Worm (Caenorhabditis elegans) whole organism, L1 larva: ENCODE data around the gene old-2.
A peak's percentile ranks its signal among the peaks of the same experiment; 100 is the strongest.

Source experiments
- C04F5.9 ChIP-seq: sonication (generic microtip); optimal IDR thresholded peaks from 2 replicates; lab custom pipeline; 2016; ENCODE audit warnings: missing genetic modification characterization, missing compliant biosample characterization
- C34B4.2 ChIP-seq: sonication (generic microtip); optimal IDR thresholded peaks from 2 replicates; lab custom pipeline; 2017; ENCODE audit warnings: mild to moderate bottlenecking, missing genetic modification characterization, missing compliant biosample characterization
- aha-1 ChIP-seq: fragments of 150-350 bp; optimal IDR thresholded peaks from 2 replicates; lab custom pipeline; 2014; ENCODE audit warnings: missing biosample characterization, missing genetic modification characterization
- ama-1 ChIP-seq: fragments of 150-350 bp; optimal IDR thresholded peaks from 2 replicates; lab custom pipeline; 2014
- ceh-63 ChIP-seq: fragments of 200-800 bp; sonication (Bioruptor generic); optimal IDR thresholded peaks from 2 replicates; lab custom pipeline; 2018; ENCODE audit warnings: mild to moderate bottlenecking, missing genetic modification characterization, missing compliant biosample characterization
- ceh-90 ChIP-seq: sonication (generic microtip); optimal IDR thresholded peaks from 2 replicates; lab custom pipeline; 2016; ENCODE audit warnings: missing genetic modification characterization, missing compliant biosample characterization
- ces-1 ChIP-seq: fragments of 150-350 bp; optimal IDR thresholded peaks from 2 replicates; lab custom pipeline; 2014; ENCODE audit warnings: missing biosample characterization, missing genetic modification reagents, missing genetic modification characterization
- dpl-1 ChIP-seq, 3 experiments: fragments of 150-350 bp in 2 of 3; sonication (generic microtip) in 1 of 3; optimal IDR thresholded peaks; 2 replicates each; lab custom pipeline; 2014 to 2017; ENCODE audit warnings: missing biosample characterization in 3 of 3, missing genetic modification characterization in 3 of 3, missing genetic modification reagents in 3 of 3
- efl-1 ChIP-seq, 4 experiments: fragments of 150-350 bp; optimal IDR thresholded peaks in 3 of 4; peaks in 1 of 4; 1 replicate in 1 of 4; 2 replicates in 3 of 4; lab custom pipeline; 2014; ENCODE audit warnings: missing biosample characterization in 2 of 4, missing genetic modification characterization in 2 of 4, missing genetic modification reagents in 2 of 4
- elt-3 ChIP-seq, 6 experiments: fragments of 150-350 bp in 1 of 6; sonication (generic microtip); optimal IDR thresholded peaks; 2 replicates each; lab custom pipeline; 2017 to 2018; ENCODE audit warnings: missing biosample characterization in 6 of 6, missing genetic modification characterization in 6 of 6, inconsistent platforms in 1 of 6
- ets-5 ChIP-seq: fragments of 200-800 bp; sonication (Bioruptor generic); IDR thresholded peaks from 2 replicates; pipeline ENCODE4 v1.3.6; 2022; ENCODE audit warnings: missing genetic modification characterization, missing compliant biosample characterization
- fkh-10 ChIP-seq: sonication (generic microtip); optimal IDR thresholded peaks from 2 replicates; lab custom pipeline; 2017; ENCODE audit warnings: missing biosample characterization, missing genetic modification reagents, missing genetic modification characterization
- fkh-8 ChIP-seq: sonication (generic microtip); optimal IDR thresholded peaks from 2 replicates; lab custom pipeline; 2016; ENCODE audit warnings: mild to moderate bottlenecking, missing genetic modification characterization, missing compliant biosample characterization
- fos-1 ChIP-seq: fragments of 150-350 bp; optimal IDR thresholded peaks from 2 replicates; lab custom pipeline; 2014; ENCODE audit warnings: missing biosample characterization, missing genetic modification characterization
- grh-1 ChIP-seq: fragments of 200-800 bp; sonication (Bioruptor generic); IDR thresholded peaks from 2 replicates; pipeline ENCODE4 v1.3.6; 2022; ENCODE audit warnings: missing genetic modification reagents, missing genetic modification characterization, missing compliant biosample characterization
- hlh-4 ChIP-seq: sonication (generic microtip); optimal IDR thresholded peaks from 2 replicates; lab custom pipeline; 2016; ENCODE audit warnings: mild to moderate bottlenecking, missing genetic modification characterization, missing compliant biosample characterization
- irx-1 ChIP-seq: sonication (generic microtip); optimal IDR thresholded peaks from 2 replicates; lab custom pipeline; 2016; ENCODE audit warnings: missing genetic modification characterization, missing compliant biosample characterization
- lin-14 ChIP-seq: fragments of 200-800 bp; sonication (Bioruptor generic); optimal IDR thresholded peaks from 2 replicates; lab custom pipeline; 2018; ENCODE audit warnings: mild to moderate bottlenecking, missing genetic modification characterization, moderate library complexity, missing compliant biosample characterization
- mef-2 ChIP-seq: fragments of 150-350 bp; optimal IDR thresholded peaks from 2 replicates; lab custom pipeline; 2014; ENCODE audit warnings: missing biosample characterization, missing genetic modification characterization
- mep-1 ChIP-seq: fragments of 150-350 bp; optimal IDR thresholded peaks from 2 replicates; lab custom pipeline; 2014; ENCODE audit warnings: missing biosample characterization, missing genetic modification characterization
- nhr-20 ChIP-seq: sonication (generic microtip); optimal IDR thresholded peaks from 2 replicates; lab custom pipeline; 2016; ENCODE audit warnings: mild to moderate bottlenecking, missing genetic modification characterization, missing compliant biosample characterization
- nhr-47 ChIP-seq: sonication (generic microtip); optimal IDR thresholded peaks from 2 replicates; lab custom pipeline; 2016; ENCODE audit warnings: mild to moderate bottlenecking, missing genetic modification characterization, moderate library complexity, missing compliant biosample characterization
- nhr-71 ChIP-seq: sonication (generic microtip); optimal IDR thresholded peaks from 2 replicates; lab custom pipeline; 2016; ENCODE audit warnings: mild to moderate bottlenecking, missing genetic modification characterization, moderate library complexity, missing compliant biosample characterization
- nhr-84 ChIP-seq: sonication (generic microtip); optimal IDR thresholded peaks from 2 replicates; lab custom pipeline; 2017; ENCODE audit warnings: missing biosample characterization, missing genetic modification characterization
- nhr-85 ChIP-seq: sonication (generic microtip); peaks from one replicate; lab custom pipeline; 2016; ENCODE audit warnings: missing genetic modification characterization, inconsistent platforms, missing compliant biosample characterization
- pag-3 ChIP-seq: sonication (generic microtip); optimal IDR thresholded peaks from 2 replicates; lab custom pipeline; 2017; ENCODE audit warnings: missing genetic modification characterization, mild to moderate bottlenecking, missing compliant biosample characterization, antibody characterized with exemption, borderline replicate concordance; ENCODE audit not compliant: insufficient read depth
- pax-3 ChIP-seq: fragments of 200-800 bp; sonication (Bioruptor generic); optimal IDR thresholded peaks from 2 replicates; lab custom pipeline; 2018; ENCODE audit warnings: mild to moderate bottlenecking, missing genetic modification characterization, moderate library complexity, missing compliant biosample characterization
- pqm-1 ChIP-seq: sonication (generic microtip); optimal IDR thresholded peaks from 3 replicates; lab custom pipeline; 2017; ENCODE audit warnings: missing biosample characterization, missing genetic modification characterization
- rnt-1 ChIP-seq: sonication (generic microtip); optimal IDR thresholded peaks from 2 replicates; lab custom pipeline; 2016; ENCODE audit warnings: mild to moderate bottlenecking, missing genetic modification characterization, moderate library complexity, missing compliant biosample characterization
- snu-23 ChIP-seq: sonication (generic microtip); optimal IDR thresholded peaks from 2 replicates; lab custom pipeline; 2016; ENCODE audit warnings: missing genetic modification characterization, missing compliant biosample characterization
- sox-4 ChIP-seq: sonication (generic microtip); optimal IDR thresholded peaks from 2 replicates; lab custom pipeline; 2016; ENCODE audit warnings: missing genetic modification characterization, missing compliant biosample characterization
- sup-37 ChIP-seq: fragments of 200-800 bp; sonication (Bioruptor generic); optimal IDR thresholded peaks from 2 replicates; lab custom pipeline; 2018; ENCODE audit warnings: mild to moderate bottlenecking, missing genetic modification characterization, missing compliant biosample characterization
- tbx-2 ChIP-seq: sonication (generic microtip); optimal IDR thresholded peaks from 2 replicates; lab custom pipeline; 2016; ENCODE audit warnings: missing genetic modification characterization, missing compliant biosample characterization
- tlp-1 ChIP-seq: fragments of 150-350 bp; optimal IDR thresholded peaks from 2 replicates; lab custom pipeline; 2014; ENCODE audit warnings: missing biosample characterization, missing genetic modification characterization
- unc-30 ChIP-seq: sonication (generic microtip); optimal IDR thresholded peaks from 2 replicates; lab custom pipeline; 2017; ENCODE audit warnings: missing biosample characterization, missing genetic modification characterization
- vab-15 ChIP-seq: sonication (generic microtip); optimal IDR thresholded peaks from 2 replicates; lab custom pipeline; 2017; ENCODE audit warnings: missing genotype, mild to moderate bottlenecking, missing genetic modification characterization, missing compliant biosample characterization
- ztf-4 ChIP-seq: fragments of 150-350 bp; optimal IDR thresholded peaks from 2 replicates; lab custom pipeline; 2014; ENCODE audit warnings: missing biosample characterization, missing genetic modification characterization

The old-2 gene

ce11 chrII:9835958-9836357, 13.4 kb downstream of the old-2 start:
- TF ChIP-seq nhr-20 (tag; lab: Kevin White, UChicago): no peak
- TF ChIP-seq lin-14 (GFP tag; lab: Kevin White, UChicago): no peak
- no peak for TF ChIP-seq unc-30 (tag; lab: Kevin White, UChicago)
- TF ChIP-seq irx-1 (tag; lab: Kevin White, UChicago): no peak
- no peak for TF ChIP-seq nhr-85 (tag; lab: Kevin White, UChicago)
- no peak for TF ChIP-seq pqm-1
- no peak for TF ChIP-seq fkh-10 (GFP tag; lab: Kevin White, UChicago)
- TF ChIP-seq sup-37 (GFP tag; lab: Kevin White, UChicago): no peak
- TF ChIP-seq dpl-1 (GFP tag; optimal IDR thresholded peaks at IDR 0.05; lab: Kevin White, UChicago): no peak
- no peak for TF ChIP-seq ceh-90
- TF ChIP-seq nhr-84 (tag; lab: Kevin White, UChicago): no peak
- TF ChIP-seq nhr-47: no peak
- no peak for TF ChIP-seq C04F5.9 (tag; lab: Kevin White, UChicago)
- TF ChIP-seq elt-3 (tag; optimal IDR thresholded peaks at IDR 0.05; lab: Kevin White, UChicago): no peak
- no peak for TF ChIP-seq fos-1 (tag; lab: Kevin White, UChicago)
- no peak for TF ChIP-seq aha-1 (tag; lab: Kevin White, UChicago)
- no peak for TF ChIP-seq sox-4 (tag; lab: Kevin White, UChicago)
- no peak for TF ChIP-seq ceh-63
- TF ChIP-seq mep-1 (tag; lab: Kevin White, UChicago): no peak
- no peak for TF ChIP-seq mef-2 (tag; lab: Kevin White, UChicago)
- TF ChIP-seq, all 84 proteins: peak for 0

- no peak for TF ChIP-seq pag-3 (tag; lab: Kevin White, UChicago)
- TF ChIP-seq ces-1 (GFP tag; lab: Kevin White, UChicago): no peak
- no peak for TF ChIP-seq dpl-1 (GFP tag; optimal IDR thresholded peaks at IDR 0.05; lab: Kevin White, UChicago)
- no peak for TF ChIP-seq nhr-71 (tag; lab: Kevin White, UChicago)
- no peak for TF ChIP-seq nhr-85 (tag; lab: Kevin White, UChicago)
- no peak for TF ChIP-seq C34B4.2 (tag; lab: Kevin White, UChicago)
- TF ChIP-seq tlp-1: no peak
- TF ChIP-seq pqm-1: no peak
- no peak for TF ChIP-seq grh-1 (GFP tag; lab: Robert Waterston, UW)
- no peak for TF ChIP-seq ztf-4 (tag; lab: Kevin White, UChicago)
- TF ChIP-seq hlh-4: no peak
- TF ChIP-seq, all 84 proteins: peak for 0
These were observed 14.5 kb downstream of the old-2 start, which contains the start of gene arrd-5 for ce11 chrII:9834921-9835320. TSS of gene arrd-5 (plus strand) at chrII:9835221.

- TF ChIP-seq ets-5 (no peak), pax-3 (tag; lab: Kevin White, UChicago) (no peak), fkh-8 (no peak), aha-1 (tag; lab: Kevin White, UChicago) (no peak), hlh-4 (no peak), vab-15 (tag; lab: Kevin White, UChicago) (no peak), ama-1 (no peak)
These were observed 15.5 kb downstream of the old-2 start, which contains the start of gene ZK938.3 for ce11 chrII:9833855-9834254. TSS of gene ZK938.3 (minus strand) at chrII:9833955.

DNA sequence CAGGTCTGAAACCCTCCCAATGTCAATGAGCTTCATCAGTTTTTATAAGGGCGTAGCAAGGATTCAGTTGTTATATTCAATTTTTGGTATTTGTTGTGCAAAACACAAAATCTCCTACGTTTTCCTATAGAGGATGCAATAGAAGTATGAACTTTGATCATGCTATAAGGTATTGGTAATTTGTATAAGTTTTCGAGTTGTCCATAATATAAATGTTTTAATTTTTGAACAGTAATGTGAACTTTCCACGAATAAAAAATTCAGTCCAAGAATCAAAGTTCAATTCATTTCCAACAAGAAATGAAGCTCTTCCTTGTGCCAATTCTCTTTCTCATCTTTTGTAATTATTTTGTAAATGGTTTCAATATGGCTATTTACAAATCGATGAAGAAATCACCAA, 18.4 kb downstream of the old-2 start, which contains the start of gene ZK938.12:
Gene ZK938.12 (plus strand): TSS at position 301 of the 400 bp plus-strand sequence.
- TF ChIP-seq tbx-2 (tag; lab: Kevin White, UChicago) (no peak), rnt-1 (tag; lab: Kevin White, UChicago) (no peak), snu-23 (GFP tag; lab: Kevin White, UChicago) (no peak)

- TF ChIP-seq efl-1 (optimal IDR thresholded peaks at IDR 0.05; lab: Kevin White, UChicago) (no peak), efl-1 (GFP tag; optimal IDR thresholded peaks at IDR 0.05 in 1 of 2; lab: Kevin White, UChicago) (peak in 1 of 2 experiments; percentile 25), tlp-1 (no peak)
These were observed 20.3 kb downstream of the old-2 start, which contains the start of gene ZK938.1 for ce11 chrII:9829108-9829507. TSS of gene ZK938.1 (plus strand) at chrII:9829408.
